Worm (Caenorhabditis elegans) whole organism, L1 larva: ENCODE data around the gene dmd-3.

Experiments
- fkh-8 ChIP-seq: sonication (generic microtip); optimal IDR thresholded peaks from 2 replicates; lab custom pipeline; 2016; ENCODE audit warnings: mild to moderate bottlenecking, missing genetic modification characterization, missing compliant biosample characterization
- nhr-76 ChIP-seq: sonication (generic microtip); optimal IDR thresholded peaks from 2 replicates; lab custom pipeline; 2017; ENCODE audit warnings: missing biosample characterization, missing genetic modification characterization
- ztf-11 ChIP-seq, 2 experiments: sonication (generic microtip); optimal IDR thresholded peaks; 2 replicates each; lab custom pipeline; 2016 to 2017; ENCODE audit warnings: missing genetic modification characterization in 2 of 2, missing biosample characterization in 1 of 2, missing compliant biosample characterization in 1 of 2

ce11 chrV:19637890-19638289, 17.2 kb downstream of the dmd-3 start:
- TF ChIP-seq fkh-8 (tag; lab: Kevin White, UChicago) (no peak), ztf-11 (tag; optimal IDR thresholded peaks at IDR 0.05; lab: Kevin White, UChicago) (no peak), nhr-76 (tag; lab: Kevin White, UChicago) (no peak)
